Worm (Caenorhabditis elegans) whole organism, L4/young adult: Measurements from ENCODE around the gene nuc-1.

Source experiments
- W03F9.2 ChIP-seq: fragments of 150-350 bp; optimal IDR thresholded peaks from 2 replicates; lab custom pipeline; 2014; ENCODE audit warnings: missing biosample characterization, missing genetic modification characterization
- dao-5 ChIP-seq: sonication (generic microtip); optimal IDR thresholded peaks from 2 replicates; lab custom pipeline; 2016; ENCODE audit warnings: missing genotype, missing genetic modification characterization, moderate library complexity, missing compliant biosample characterization
- him-1 ChIP-seq: sonication (generic microtip); optimal IDR thresholded peaks from 2 replicates; lab custom pipeline; 2016; ENCODE audit warnings: missing genotype, missing genetic modification reagents, missing genetic modification characterization, missing compliant biosample characterization

The nuc-1 gene

ce11 chrX:9587642-9588041 is 47.9 kb downstream of the nuc-1 start, which contains the start of gene gpx-3:
Gene gpx-3 (plus strand): TSS chrX:9587942.
- TF ChIP-seq W03F9.2 (tag; lab: Kevin White, UChicago) = no peak
- no peak for TF ChIP-seq dao-5 (tag; lab: Kevin White, UChicago)
- TF ChIP-seq him-1 (tag; lab: Kevin White, UChicago) = no peak

- TF ChIP-seq him-1 (tag; lab: Kevin White, UChicago) = no peak
These were observed 49.4 kb downstream of the nuc-1 start, which contains the start of gene del-8 for ce11 chrX:9589123-9589522. Gene del-8 (plus strand): TSS chrX:9589423.
